Worm (Caenorhabditis elegans) whole organism, L4 larva: Measurements from ENCODE around the gene sre-3.

ENCODE experiments used
- R02D3.7 ChIP-seq: fragments of 150-350 bp; sonication (generic microtip); optimal IDR thresholded peaks from 3 replicates; lab custom pipeline; 2014; ENCODE audit warnings: missing biosample characterization, missing genetic modification characterization
- ceh-28 ChIP-seq: fragments of 150-350 bp; optimal IDR thresholded peaks from 2 replicates; lab custom pipeline; 2014; ENCODE audit warnings: missing biosample characterization, missing genetic modification reagents, missing genetic modification characterization
- ceh-62 ChIP-seq: sonication (generic microtip); optimal IDR thresholded peaks from 2 replicates; lab custom pipeline; 2017; ENCODE audit warnings: missing biosample characterization, missing genetic modification characterization
- daf-19 ChIP-seq: fragments of 200-800 bp; sonication (Bioruptor generic); conservative IDR thresholded peaks from 2 replicates; pipeline ENCODE4 v1.3.6; 2022; ENCODE audit warnings: missing genetic modification characterization, missing compliant biosample characterization
- dve-1 ChIP-seq: sonication (generic microtip); optimal IDR thresholded peaks from 2 replicates; lab custom pipeline; 2017; ENCODE audit warnings: antibody characterized with exemption, mild to moderate bottlenecking, missing genetic modification characterization, missing compliant biosample characterization; ENCODE audit not compliant: insufficient read depth
- mdl-1 ChIP-seq, 2 experiments: fragments of 150-350 bp in 1 of 2; sonication (generic microtip) in 1 of 2; optimal IDR thresholded peaks; 2 replicates each; lab custom pipeline; 2014 to 2017; ENCODE audit warnings: missing biosample characterization in 2 of 2, missing genetic modification characterization in 2 of 2
- mxl-3 ChIP-seq: fragments of 200-800 bp; sonication (Bioruptor generic); optimal IDR thresholded peaks from 2 replicates; lab custom pipeline; 2018; ENCODE audit warnings: mild to moderate bottlenecking, missing genetic modification characterization, missing compliant biosample characterization
- skn-1 ChIP-seq: fragments of 150-350 bp; optimal IDR thresholded peaks from 2 replicates; lab custom pipeline; 2014; ENCODE audit warnings: missing biosample characterization, missing genetic modification characterization

DNA sequence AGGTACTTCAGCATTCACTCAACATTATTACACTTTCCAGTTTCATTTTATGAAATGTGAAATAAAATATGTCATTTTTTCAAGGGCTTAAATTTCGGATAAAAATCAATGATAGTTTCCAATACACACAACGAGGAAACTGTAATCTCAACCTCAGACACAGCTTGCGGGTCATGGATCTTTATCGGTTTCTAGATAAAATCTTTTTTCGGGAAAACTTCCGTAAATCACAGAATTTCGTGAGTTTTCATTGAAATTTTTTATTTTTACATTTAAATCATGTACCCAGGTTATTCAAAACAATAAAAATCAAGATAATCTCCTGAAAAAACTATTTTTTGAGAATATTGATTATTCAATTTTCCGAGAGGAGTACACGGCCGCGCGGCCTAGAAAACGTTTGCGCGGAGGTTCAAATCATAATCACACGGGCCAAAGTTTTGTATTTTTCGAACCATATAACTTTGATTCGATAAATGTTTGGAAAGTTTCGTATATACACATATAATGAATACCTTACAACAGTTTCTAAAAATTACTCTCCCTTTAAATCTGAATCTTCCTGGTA lies 11.8 kb downstream of the sre-3 start:
- TF ChIP-seq skn-1 (tag; lab: Kevin White, UChicago) (no peak), mxl-3 (no peak), daf-19 (GFP tag; lab: Robert Waterston, UW) (no peak), R02D3.7 (tag; lab: Kevin White, UChicago) (no peak), ceh-28 (tag; lab: Kevin White, UChicago) (no peak), mdl-1 (tag; optimal IDR thresholded peaks at IDR 0.05; lab: Kevin White, UChicago) (no peak), ceh-62 (tag; lab: Kevin White, UChicago) (no peak), dve-1 (tag; lab: Kevin White, UChicago) (peak; percentile 8)
